Fruit fly (Drosophila melanogaster) whole organism, embryonic: Measurements from ENCODE around the gene CG32073.

Experiments
- BEAF-32 ChIP-seq: fragments of 200-800 bp; sonication (Bioruptor generic); optimal IDR thresholded peaks from 3 replicates; lab custom pipeline; 2017; ENCODE audit warnings: missing biosample characterization, missing genetic modification characterization, mild to moderate bottlenecking, moderate library complexity, missing genetic modification reagents
- CG10267 ChIP-seq: fragments of 200-800 bp; sonication (Bioruptor generic); optimal IDR thresholded peaks from 2 replicates; lab custom pipeline; 2018; ENCODE audit warnings: missing biosample characterization, mild to moderate bottlenecking, missing genetic modification characterization, moderate library complexity
- CG10462 ChIP-seq: fragments of 200-800 bp; sonication (Bioruptor generic); optimal IDR thresholded peaks from 2 replicates; lab custom pipeline; 2016; ENCODE audit warnings: missing biosample characterization, missing genetic modification characterization
- CG12071 ChIP-seq: fragments of 200-800 bp; sonication (Bioruptor generic); optimal IDR thresholded peaks from 3 replicates; lab custom pipeline; 2018; ENCODE audit warnings: missing biosample characterization, mild to moderate bottlenecking, missing genetic modification characterization
- CG14710 ChIP-seq: fragments of 200-800 bp; sonication (Bioruptor generic); optimal IDR thresholded peaks from 3 replicates; lab custom pipeline; 2019; ENCODE audit warnings: missing biosample characterization, mild to moderate bottlenecking, missing genetic modification characterization, moderate library complexity
- CG16779 ChIP-seq: fragments of 200-800 bp; sonication (Bioruptor generic); IDR thresholded peaks from 2 replicates; pipeline ENCODE4 v1.3.6; 2022; ENCODE audit warnings: missing biosample characterization, missing genetic modification characterization
- CG17912 ChIP-seq: fragments of 200-800 bp; sonication (Bioruptor generic); optimal IDR thresholded peaks from 2 replicates; lab custom pipeline; 2018; ENCODE audit warnings: missing biosample characterization, mild to moderate bottlenecking, missing genetic modification characterization
- CG2199 ChIP-seq: fragments of 200-800 bp; sonication (Bioruptor generic); IDR thresholded peaks from 3 replicates; pipeline ENCODE4 v1.3.6; 2022; ENCODE audit warnings: missing biosample characterization, missing genetic modification characterization
- CG3065 ChIP-seq: fragments of 200-800 bp; sonication (Bioruptor generic); optimal IDR thresholded peaks from 2 replicates; lab custom pipeline; 2016; ENCODE audit warnings: missing biosample characterization, missing genetic modification characterization
- CG32532 ChIP-seq: fragments of 200-800 bp; sonication (Bioruptor generic); IDR thresholded peaks from 2 replicates; pipeline ENCODE4 v1.3.6; 2022; ENCODE audit warnings: missing biosample characterization, missing genetic modification characterization
- CG34376 ChIP-seq: fragments of 200-800 bp; sonication (Bioruptor generic); optimal IDR thresholded peaks from 2 replicates; lab custom pipeline; 2018; ENCODE audit warnings: missing biosample characterization, mild to moderate bottlenecking, missing genetic modification characterization
- CG5180 ChIP-seq: fragments of 200-800 bp; sonication (Bioruptor generic); optimal IDR thresholded peaks from 3 replicates; lab custom pipeline; 2017; ENCODE audit warnings: missing biosample characterization, missing genetic modification characterization, mild to moderate bottlenecking, moderate library complexity, missing genetic modification reagents
- CG6791 ChIP-seq: fragments of 200-800 bp; sonication (Bioruptor generic); IDR thresholded peaks from 3 replicates; pipeline ENCODE4 v1.3.6; 2022; ENCODE audit warnings: missing biosample characterization, missing genetic modification characterization; ENCODE audit not compliant: partially characterized antibody
- CG6813 ChIP-seq: fragments of 200-800 bp; sonication (Bioruptor generic); optimal IDR thresholded peaks from 2 replicates; lab custom pipeline; 2017; ENCODE audit warnings: missing biosample characterization, missing genetic modification characterization, mild to moderate bottlenecking, moderate library complexity, missing genetic modification reagents
- CG7839 ChIP-seq: fragments of 200-800 bp; sonication (Bioruptor generic); optimal IDR thresholded peaks from 3 replicates; lab custom pipeline; 2018; ENCODE audit warnings: missing biosample characterization, mild to moderate bottlenecking, missing genetic modification characterization, moderate library complexity
- CrebB ChIP-seq: fragments of 200-800 bp; sonication (Bioruptor generic); optimal IDR thresholded peaks from 3 replicates; lab custom pipeline; 2018; ENCODE audit warnings: missing biosample characterization, mild to moderate bottlenecking, missing genetic modification characterization
- D19A ChIP-seq: fragments of 200-800 bp; optimal IDR thresholded peaks from 3 replicates; lab custom pipeline; 2019; ENCODE audit warnings: missing biosample characterization, mild to moderate bottlenecking, missing genetic modification characterization, moderate library complexity
- Dip3 ChIP-seq: fragments of 200-800 bp; sonication (Bioruptor generic); optimal IDR thresholded peaks from 3 replicates; lab custom pipeline; 2016; ENCODE audit warnings: missing biosample characterization, missing genetic modification characterization
- Doc2 ChIP-seq: fragments of 200-800 bp; sonication (Bioruptor generic); IDR thresholded peaks from 2 replicates; pipeline ENCODE4 v1.3.6; 2022; ENCODE audit warnings: missing biosample characterization, missing genetic modification characterization
- Drgx ChIP-seq: fragments of 200-800 bp; sonication (Bioruptor generic); IDR thresholded peaks from 2 replicates; pipeline ENCODE4 v1.3.6; 2022; ENCODE audit warnings: missing biosample characterization, missing genetic modification characterization
- E2f2 ChIP-seq: fragments of 200-800 bp; sonication (Bioruptor generic); IDR thresholded peaks from 2 replicates; pipeline ENCODE4 v1.3.6; 2022; ENCODE audit warnings: missing biosample characterization, missing genetic modification characterization
- HLH4C ChIP-seq: fragments of 200-800 bp; sonication (Bioruptor generic); IDR thresholded peaks from 3 replicates; pipeline ENCODE4 v1.3.6; 2022; ENCODE audit warnings: missing biosample characterization, missing genetic modification characterization; ENCODE audit not compliant: partially characterized antibody
- HLHmδ ChIP-seq: fragments of 200-800 bp; sonication (Bioruptor generic); optimal IDR thresholded peaks from 2 replicates; lab custom pipeline; 2018; ENCODE audit warnings: missing biosample characterization, mild to moderate bottlenecking, missing genetic modification characterization, moderate library complexity
- HmgZ ChIP-seq: fragments of 200-800 bp; sonication (Bioruptor generic); optimal IDR thresholded peaks from 2 replicates; lab custom pipeline; 2018; ENCODE audit warnings: missing biosample characterization, mild to moderate bottlenecking, missing genetic modification characterization
- MTF-1 ChIP-seq: fragments of 200-800 bp; sonication (Bioruptor generic); optimal IDR thresholded peaks from 2 replicates; lab custom pipeline; 2018; ENCODE audit warnings: missing biosample characterization, mild to moderate bottlenecking, missing genetic modification characterization, borderline replicate concordance
- Meics ChIP-seq: fragments of 200-800 bp; sonication (Bioruptor generic); optimal IDR thresholded peaks from 2 replicates; lab custom pipeline; 2017; ENCODE audit warnings: missing biosample characterization, mild to moderate bottlenecking, missing genetic modification characterization
- NK7.1 ChIP-seq: fragments of 200-800 bp; sonication (Bioruptor generic); optimal IDR thresholded peaks from 3 replicates; lab custom pipeline; 2016; ENCODE audit warnings: missing biosample characterization, missing genetic modification characterization
- Sin3A ChIP-seq: fragments of >200 bp; optimal IDR thresholded peaks from 2 replicates; lab custom pipeline; 2018
- Trl ChIP-seq, 3 experiments: fragments of >200 bp in 2 of 3; fragments of 200-800 bp in 1 of 3; sonication (Bioruptor generic) in 1 of 3; optimal IDR thresholded peaks; 2 replicates in 1 of 3; 3 replicates in 2 of 3; lab custom pipeline; 2016 to 2017; ENCODE audit warnings: missing biosample characterization in 1 of 3, missing genetic modification characterization in 1 of 3
- ato ChIP-seq: fragments of 200-800 bp; sonication (Bioruptor generic); IDR thresholded peaks from 2 replicates; pipeline ENCODE4 v1.3.6; 2022; ENCODE audit warnings: missing biosample characterization, missing genetic modification characterization; ENCODE audit not compliant: partially characterized antibody
- chinmo ChIP-seq: fragments of 200-800 bp; sonication (Bioruptor generic); IDR thresholded peaks from 4 replicates; pipeline ENCODE4 v1.3.6; 2022; ENCODE audit warnings: missing biosample characterization, missing genetic modification characterization; ENCODE audit not compliant: partially characterized antibody
- chm ChIP-seq: fragments of 200-800 bp; sonication (Bioruptor generic); IDR thresholded peaks from 2 replicates; pipeline ENCODE4 v1.3.6; 2022; ENCODE audit warnings: missing biosample characterization, missing genetic modification characterization
- dmrt11E ChIP-seq: fragments of 200-800 bp; sonication (Bioruptor generic); optimal IDR thresholded peaks from 3 replicates; lab custom pipeline; 2018; ENCODE audit warnings: missing biosample characterization, mild to moderate bottlenecking, missing genetic modification characterization, moderate library complexity
- dmrt99B ChIP-seq: fragments of 200-800 bp; sonication (Bioruptor generic); optimal IDR thresholded peaks from 2 replicates; lab custom pipeline; 2018; ENCODE audit warnings: missing biosample characterization, mild to moderate bottlenecking, missing genetic modification characterization, moderate library complexity
- dpn ChIP-seq, 2 experiments: fragments of 200-800 bp; sonication (Bioruptor generic); optimal IDR thresholded peaks; 3 replicates each; lab custom pipeline; 2016; ENCODE audit warnings: missing biosample characterization in 2 of 2, missing genetic modification characterization in 2 of 2
- dysf ChIP-seq: fragments of 200-800 bp; sonication (Bioruptor generic); IDR thresholded peaks from 3 replicates; pipeline ENCODE4 v1.3.6; 2022; ENCODE audit warnings: missing biosample characterization, missing genetic modification characterization
- eyg ChIP-seq: fragments of 200-800 bp; sonication (Bioruptor generic); optimal IDR thresholded peaks from 3 replicates; lab custom pipeline; 2016; ENCODE audit warnings: missing biosample characterization, missing genetic modification characterization
- ftz-f1 ChIP-seq: fragments of 200-800 bp; sonication (Bioruptor generic); optimal IDR thresholded peaks from 2 replicates; lab custom pipeline; 2016; ENCODE audit warnings: missing biosample characterization, missing genetic modification characterization
- gro ChIP-seq: fragments of 200-800 bp; sonication (Bioruptor generic); optimal IDR thresholded peaks from 2 replicates; lab custom pipeline; 2016; ENCODE audit warnings: missing biosample characterization, missing genetic modification characterization
- insv ChIP-seq, 2 experiments: fragments of 200-800 bp; sonication (Bioruptor generic); optimal IDR thresholded peaks; 3 replicates each; lab custom pipeline; 2016 to 2018; ENCODE audit warnings: missing biosample characterization in 2 of 2, missing genetic modification characterization in 2 of 2
- kah ChIP-seq: fragments of 200-800 bp; sonication (Bioruptor generic); optimal IDR thresholded peaks from 2 replicates; lab custom pipeline; 2018; ENCODE audit warnings: missing biosample characterization, mild to moderate bottlenecking, missing genetic modification characterization
- klu ChIP-seq: fragments of 200-800 bp; sonication (Bioruptor generic); IDR thresholded peaks from 2 replicates; pipeline ENCODE4 v1.3.6; 2022; ENCODE audit warnings: missing biosample characterization, missing genetic modification characterization
- pzg ChIP-seq: fragments of 200-800 bp; sonication (Bioruptor generic); optimal IDR thresholded peaks from 3 replicates; lab custom pipeline; 2018; ENCODE audit warnings: missing biosample characterization, mild to moderate bottlenecking, missing genetic modification characterization, moderate library complexity
- row ChIP-seq: fragments of 200-800 bp; sonication (Bioruptor generic); IDR thresholded peaks from 3 replicates; pipeline ENCODE4 v1.3.6; 2022; ENCODE audit warnings: missing biosample characterization, missing genetic modification characterization
- sens-2 ChIP-seq: fragments of 200-800 bp; sonication (Bioruptor generic); IDR thresholded peaks from 2 replicates; pipeline ENCODE4 v1.3.6; 2022; ENCODE audit warnings: missing biosample characterization, missing genetic modification characterization
- unc-4 ChIP-seq: fragments of 200-800 bp; sonication (Bioruptor generic); IDR thresholded peaks from 2 replicates; pipeline ENCODE4 v1.3.6; 2022; ENCODE audit warnings: missing biosample characterization, missing genetic modification characterization; ENCODE audit not compliant: partially characterized antibody
- wor ChIP-seq: fragments of 200-800 bp; sonication (Bioruptor generic); IDR thresholded peaks from 2 replicates; pipeline ENCODE4 v1.3.6; 2022; ENCODE audit warnings: missing biosample characterization, missing genetic modification characterization
- zfh1 ChIP-seq: fragments of 200-800 bp; sonication (Bioruptor generic); IDR thresholded peaks from 3 replicates; pipeline ENCODE4 v1.3.6; 2022; ENCODE audit warnings: missing biosample characterization, missing genetic modification characterization

Gene CG32073

DNA sequence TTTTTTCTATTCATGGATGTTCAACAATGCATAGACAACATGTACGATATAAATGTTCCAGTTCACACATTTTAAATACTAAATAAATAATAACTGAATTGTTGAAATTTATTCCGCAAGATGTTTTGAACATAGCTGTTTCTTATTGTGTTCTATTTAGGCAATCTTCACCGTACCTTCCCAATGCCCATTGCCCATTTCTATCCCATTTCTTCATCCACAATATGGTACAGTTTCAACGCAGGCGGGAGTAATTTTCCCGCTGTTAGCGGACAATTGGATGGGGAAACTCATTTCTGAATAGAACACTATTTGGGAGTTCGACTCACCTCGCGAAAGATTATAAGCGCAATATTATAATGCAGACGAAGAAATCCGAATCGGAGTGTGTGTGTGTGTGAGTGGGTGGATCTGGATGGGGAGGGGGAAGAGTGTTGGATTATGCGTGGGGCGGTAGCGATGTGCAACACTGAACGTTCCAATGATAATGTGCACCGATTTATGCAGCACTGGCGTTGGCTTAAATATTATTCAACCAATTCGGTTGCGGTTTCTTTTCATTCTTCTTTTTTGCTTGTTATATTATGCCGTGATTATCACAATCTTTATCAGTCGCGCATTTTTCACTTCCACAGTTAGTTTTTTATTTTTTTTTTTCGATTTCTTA is 15.3 kb downstream of the CG32073 start (continued):
- TF ChIP-seq row = no peak; the same call in 1 of the 3 replicates
- TF ChIP-seq sens-2 (GFP tag; lab: Robert Waterston, UW) = no peak
- peak; percentile 41 for TF ChIP-seq pzg (GFP tag; lab: Kevin White, UChicago)
- TF ChIP-seq Sin3A (lab: Kevin White, UChicago) = no peak
- peak; percentile 1 for TF ChIP-seq BEAF-32
- TF ChIP-seq E2f2 = peak; percentile 34; the same call in 1 of the 2 replicates
- TF ChIP-seq CG10267 (tag; lab: Kevin White, UChicago) = peak; percentile 94
- TF ChIP-seq Trl (optimal IDR thresholded peaks at IDR 0.05; lab: Kevin White, UChicago) = no peak
- TF ChIP-seq Trl (GFP tag; optimal IDR thresholded peaks at IDR 0.05; lab: Kevin White, UChicago) = peak; percentile 68
- TF ChIP-seq chm = peak; percentile 84
- TF ChIP-seq insv (GFP tag; optimal IDR thresholded peaks at IDR 0.05; lab: Kevin White, UChicago) = peak in 1 of 2 experiments; percentile 33
- TF ChIP-seq CG32532 = 0 out of 2 replicates have a peak, but pooled peaks have one; percentile 43
- TF ChIP-seq CG12071 (GFP tag; lab: Kevin White, UChicago) = no peak
- TF ChIP-seq ftz-f1 (GFP tag; lab: Kevin White, UChicago) = peak; percentile 75
- no peak for TF ChIP-seq HLH4C
- TF ChIP-seq chinmo (GFP tag; lab: Robert Waterston, UW) = peak; percentile 94
- TF ChIP-seq zfh1 (GFP tag; lab: Robert Waterston, UW) = peak; percentile 66; the same call in 2 of the 3 replicates
- TF ChIP-seq Doc2 (GFP tag; lab: Robert Waterston, UW) = no peak
- TF ChIP-seq dmrt11E = peak; percentile 31
- peak; percentile 47 for TF ChIP-seq gro (GFP tag; lab: Kevin White, UChicago)
- TF ChIP-seq klu = 0 out of 2 replicates have a peak, but pooled peaks have one; percentile 40
- TF ChIP-seq dpn (GFP tag; optimal IDR thresholded peaks at IDR 0.05; lab: Kevin White, UChicago) = peak; percentile 68 to 74
- peak; percentile 4 for TF ChIP-seq CG17912 (GFP tag; lab: Kevin White, UChicago)
- TF ChIP-seq Drgx (GFP tag; lab: Robert Waterston, UW) = no peak
- peak; percentile 33 for TF ChIP-seq HLHmδ (GFP tag; lab: Kevin White, UChicago)
- no peak for TF ChIP-seq kah
- TF ChIP-seq CG6791 (GFP tag; lab: Robert Waterston, UW) = peak; percentile 37; the same call in 1 of the 3 replicates
- no peak for TF ChIP-seq NK7.1
- TF ChIP-seq wor (GFP tag; lab: Robert Waterston, UW) = no peak
- 0 out of 3 replicates have a peak, but pooled peaks have one; percentile 46 for TF ChIP-seq CG2199 (GFP tag; lab: Robert Waterston, UW)
- peak; percentile 43 for TF ChIP-seq CG10462 (GFP tag; lab: Kevin White, UChicago)
- 0 out of 2 replicates have a peak, but pooled peaks have one; percentile 25 for TF ChIP-seq ato
- peak; percentile 27 for TF ChIP-seq eyg (GFP tag; lab: Kevin White, UChicago)
- no peak for TF ChIP-seq CG34376 (GFP tag; lab: Kevin White, UChicago)
- no peak for TF ChIP-seq dysf (GFP tag; lab: Robert Waterston, UW)
- TF ChIP-seq D19A (tag; lab: Kevin White, UChicago) = no peak
- TF ChIP-seq CrebB (tag; lab: Kevin White, UChicago) = no peak
- peak; percentile 34 for TF ChIP-seq CG3065 (GFP tag; lab: Kevin White, UChicago)
- TF ChIP-seq Dip3 (GFP tag; lab: Kevin White, UChicago) = peak; percentile 48
- peak; percentile 28 for TF ChIP-seq MTF-1
- TF ChIP-seq CG5180 (GFP tag; lab: Kevin White, UChicago) = peak; percentile 26
- no peak for TF ChIP-seq dmrt99B (tag; lab: Kevin White, UChicago)
- peak; percentile 18 for TF ChIP-seq CG14710 (tag; lab: Kevin White, UChicago)
- peak; percentile 42 for TF ChIP-seq HmgZ
- peak; percentile 68; the same call in 1 of the 2 replicates for TF ChIP-seq CG16779
- peak; percentile 27 for TF ChIP-seq CG6813
- TF ChIP-seq CG7839 = peak; percentile 43
- peak; percentile 41 for TF ChIP-seq Meics (GFP tag; lab: Kevin White, UChicago)
- TF ChIP-seq unc-4 (GFP tag; lab: Robert Waterston, UW) = no peak
